Worm (Caenorhabditis elegans) whole organism, young adult: ENCODE data around the gene lim-6.
A peak's percentile ranks its signal among the peaks of the same experiment; 100 is the strongest.

ENCODE experiments used
- B0019.2 ChIP-seq: fragments of 200-800 bp; sonication (Bioruptor generic); conservative IDR thresholded peaks from 2 replicates; pipeline ENCODE4 v1.3.6; 2022; ENCODE audit warnings: missing genetic modification reagents, missing genetic modification characterization, missing compliant biosample characterization
- C17E4.6 ChIP-seq: fragments of 200-800 bp; sonication (Bioruptor generic); IDR thresholded peaks from 2 replicates; pipeline ENCODE4 v1.3.6; 2022; ENCODE audit warnings: missing genetic modification reagents, missing genetic modification characterization, missing compliant biosample characterization
- D2030.7 ChIP-seq: fragments of 200-800 bp; sonication (Bioruptor generic); IDR thresholded peaks from 2 replicates; pipeline ENCODE4 v1.3.6; 2022; ENCODE audit warnings: missing genetic modification reagents, missing genetic modification characterization, missing compliant biosample characterization
- F10E7.11 ChIP-seq: sonication (generic microtip); optimal IDR thresholded peaks from 2 replicates; lab custom pipeline; 2017; ENCODE audit warnings: mild to moderate bottlenecking, missing genetic modification characterization, moderate library complexity, missing compliant biosample characterization
- F37B4.10 ChIP-seq: fragments of 200-800 bp; sonication (Bioruptor generic); IDR thresholded peaks from 2 replicates; pipeline ENCODE4 v1.3.6; 2022; ENCODE audit warnings: missing genetic modification characterization, missing compliant biosample characterization
- F55B11.4 ChIP-seq: sonication (generic microtip); optimal IDR thresholded peaks from 2 replicates; lab custom pipeline; 2016; ENCODE audit warnings: missing compliant biosample characterization, missing genetic modification characterization, borderline replicate concordance; ENCODE audit not compliant: insufficient read depth
- K11D2.4 ChIP-seq: fragments of 200-800 bp; sonication (Bioruptor generic); IDR thresholded peaks from 2 replicates; pipeline ENCODE4 v1.3.6; 2022; ENCODE audit warnings: missing genetic modification reagents, missing genetic modification characterization, missing compliant biosample characterization
- K12H6.12 ChIP-seq: fragments of 200-800 bp; sonication (Bioruptor generic); optimal IDR thresholded peaks from 2 replicates; lab custom pipeline; 2018; ENCODE audit warnings: mild to moderate bottlenecking, missing genetic modification characterization, missing compliant biosample characterization
- Y56A3A.18 ChIP-seq: fragments of 200-800 bp; sonication (Bioruptor generic); IDR thresholded peaks from 2 replicates; pipeline ENCODE4 v1.3.6; 2022; ENCODE audit warnings: missing genetic modification reagents, missing genetic modification characterization, missing compliant biosample characterization
- Y95B8A.8 ChIP-seq: fragments of 200-800 bp; sonication (Bioruptor generic); IDR thresholded peaks from 2 replicates; pipeline ENCODE4 v1.3.6; 2022; ENCODE audit warnings: missing genetic modification reagents, missing genetic modification characterization, missing compliant biosample characterization
- aptf-2 ChIP-seq: fragments of 200-800 bp; sonication (Bioruptor generic); conservative IDR thresholded peaks from 2 replicates; pipeline ENCODE4 v1.3.6; 2022; ENCODE audit warnings: missing genetic modification reagents, missing genetic modification characterization, missing compliant biosample characterization
- atf-7 ChIP-seq: sonication (generic microtip); optimal IDR thresholded peaks from 2 replicates; lab custom pipeline; 2017; ENCODE audit warnings: mild to moderate bottlenecking, missing genetic modification characterization, missing compliant biosample characterization
- athp-1 ChIP-seq: sonication (generic microtip); optimal IDR thresholded peaks from 2 replicates; lab custom pipeline; 2017; ENCODE audit warnings: mild to moderate bottlenecking, missing genetic modification characterization, missing compliant biosample characterization
- attf-6 ChIP-seq: fragments of 200-800 bp; sonication (Bioruptor generic); IDR thresholded peaks from 2 replicates; pipeline ENCODE4 v1.3.6; 2022; ENCODE audit warnings: missing genetic modification reagents, missing genetic modification characterization, missing compliant biosample characterization
- bed-1 ChIP-seq: fragments of 200-800 bp; sonication (Bioruptor generic); IDR thresholded peaks from 2 replicates; pipeline ENCODE4 v1.3.6; 2022; ENCODE audit warnings: missing genetic modification reagents, missing genetic modification characterization, missing compliant biosample characterization
- bed-2 ChIP-seq: fragments of 200-800 bp; sonication (Bioruptor generic); IDR thresholded peaks from 2 replicates; pipeline ENCODE4 v1.3.6; 2022; ENCODE audit warnings: missing genetic modification reagents, missing genetic modification characterization, missing compliant biosample characterization
- ceh-27 ChIP-seq: fragments of 200-800 bp; sonication (Bioruptor generic); optimal IDR thresholded peaks from 2 replicates; lab custom pipeline; 2018; ENCODE audit warnings: mild to moderate bottlenecking, missing genetic modification characterization, moderate library complexity, missing compliant biosample characterization
- ceh-79 ChIP-seq: sonication (generic microtip); optimal IDR thresholded peaks from 2 replicates; lab custom pipeline; 2017; ENCODE audit warnings: mild to moderate bottlenecking, missing genetic modification characterization, missing compliant biosample characterization
- dox-1 ChIP-seq: fragments of 200-800 bp; sonication (Bioruptor generic); IDR thresholded peaks from 2 replicates; pipeline ENCODE4 v1.3.6; 2022; ENCODE audit warnings: missing genetic modification reagents, missing genetic modification characterization, missing compliant biosample characterization
- dpl-1 ChIP-seq: fragments of 150-350 bp; optimal IDR thresholded peaks from 2 replicates; lab custom pipeline; 2014; ENCODE audit warnings: missing biosample characterization, missing genetic modification reagents, missing genetic modification characterization
- egl-18 ChIP-seq: fragments of 200-800 bp; sonication (Bioruptor generic); IDR thresholded peaks from 2 replicates; pipeline ENCODE4 v1.3.6; 2022; ENCODE audit warnings: missing genetic modification reagents, missing genetic modification characterization, missing compliant biosample characterization
- ekl-4 ChIP-seq: fragments of 200-800 bp; sonication (Bioruptor generic); IDR thresholded peaks from 2 replicates; pipeline ENCODE4 v1.3.6; 2022; ENCODE audit warnings: missing genetic modification reagents, missing genetic modification characterization, missing compliant biosample characterization
- hlh-12 ChIP-seq: sonication (generic microtip); optimal IDR thresholded peaks from 2 replicates; lab custom pipeline; 2016; ENCODE audit warnings: missing genetic modification characterization, missing compliant biosample characterization
- hlh-26 ChIP-seq: fragments of 200-800 bp; sonication (Bioruptor generic); conservative IDR thresholded peaks from 2 replicates; pipeline ENCODE4 v1.3.6; 2022; ENCODE audit warnings: missing genetic modification reagents, missing genetic modification characterization, missing compliant biosample characterization
- hmg-1.2 ChIP-seq: fragments of 200-800 bp; sonication (Bioruptor generic); IDR thresholded peaks from 2 replicates; pipeline ENCODE4 v1.3.6; 2022; ENCODE audit warnings: missing genetic modification reagents, missing genetic modification characterization, missing compliant biosample characterization
- let-526 ChIP-seq: fragments of 200-800 bp; sonication (Bioruptor generic); IDR thresholded peaks from 2 replicates; pipeline ENCODE4 v1.3.6; 2022; ENCODE audit warnings: missing genetic modification reagents, missing genetic modification characterization, missing compliant biosample characterization
- lin-26 ChIP-seq: fragments of 200-800 bp; sonication (Bioruptor generic); IDR thresholded peaks from 2 replicates; pipeline ENCODE4 v1.3.6; 2022; ENCODE audit warnings: missing genetic modification reagents, missing genetic modification characterization, missing compliant biosample characterization
- lin-54 ChIP-seq: fragments of 200-800 bp; sonication (Bioruptor generic); optimal IDR thresholded peaks from 2 replicates; lab custom pipeline; 2018; ENCODE audit warnings: mild to moderate bottlenecking, missing genetic modification characterization, missing compliant biosample characterization
- lir-1 ChIP-seq: fragments of 200-800 bp; sonication (Bioruptor generic); conservative IDR thresholded peaks from 2 replicates; pipeline ENCODE4 v1.3.6; 2022; ENCODE audit warnings: missing genetic modification reagents, missing genetic modification characterization, missing compliant biosample characterization
- lsy-27 ChIP-seq: sonication (generic microtip); optimal IDR thresholded peaks from 2 replicates; lab custom pipeline; 2017; ENCODE audit warnings: missing genetic modification characterization, mild to moderate bottlenecking, missing compliant biosample characterization, antibody characterized with exemption, missing genotype, borderline replicate concordance; ENCODE audit not compliant: insufficient read depth
- madf-6 ChIP-seq: fragments of 200-800 bp; sonication (Bioruptor generic); IDR thresholded peaks from 2 replicates; pipeline ENCODE4 v1.3.6; 2022; ENCODE audit warnings: missing genetic modification reagents, missing genetic modification characterization, missing compliant biosample characterization
- madf-8 ChIP-seq: fragments of 200-800 bp; sonication (Bioruptor generic); conservative IDR thresholded peaks from 2 replicates; pipeline ENCODE4 v1.3.6; 2022; ENCODE audit warnings: missing genetic modification reagents, missing genetic modification characterization, missing compliant biosample characterization
- nfya-2 ChIP-seq: fragments of 200-800 bp; sonication (Bioruptor generic); IDR thresholded peaks from 2 replicates; pipeline ENCODE4 v1.3.6; 2022; ENCODE audit warnings: missing genetic modification reagents, missing genetic modification characterization, missing compliant biosample characterization
- nhr-179 ChIP-seq: sonication (generic microtip); optimal IDR thresholded peaks from 2 replicates; lab custom pipeline; 2016; ENCODE audit warnings: mild to moderate bottlenecking, missing genetic modification characterization, missing compliant biosample characterization
- nhr-27 ChIP-seq: fragments of 200-800 bp; sonication (Bioruptor generic); optimal IDR thresholded peaks from 2 replicates; lab custom pipeline; 2018; ENCODE audit warnings: mild to moderate bottlenecking, missing genetic modification characterization, moderate library complexity, missing compliant biosample characterization
- nhr-90 ChIP-seq: sonication (generic microtip); optimal IDR thresholded peaks from 2 replicates; lab custom pipeline; 2016; ENCODE audit warnings: missing genotype, mild to moderate bottlenecking, missing genetic modification characterization, missing compliant biosample characterization
- pbrm-1 ChIP-seq: fragments of 200-800 bp; sonication (Bioruptor generic); IDR thresholded peaks from 2 replicates; pipeline ENCODE4 v1.3.6; 2022; ENCODE audit warnings: missing genetic modification reagents, missing genetic modification characterization, missing compliant biosample characterization
- rpc-1 ChIP-seq, 2 experiments: fragments of 150-350 bp in 1 of 2; sonication (generic microtip) in 1 of 2; optimal IDR thresholded peaks; 2 replicates each; lab custom pipeline; 2014 to 2018; ENCODE audit warnings: missing biosample characterization in 1 of 2, missing genetic modification characterization in 1 of 2, missing genetic modification reagents in 1 of 2, missing genotype in 1 of 2
- snpc-1.1 ChIP-seq: sonication (generic microtip); optimal IDR thresholded peaks from 2 replicates; lab custom pipeline; 2017; ENCODE audit warnings: missing genetic modification characterization, mild to moderate bottlenecking, missing compliant biosample characterization, antibody characterized with exemption, moderate library complexity, missing genotype, missing genetic modification reagents; ENCODE audit not compliant: insufficient read depth
- snpc-4 ChIP-seq, 5 experiments: fragments of 150-350 bp in 1 of 5; sonication (generic microtip) in 4 of 5; optimal IDR thresholded peaks; 2 replicates each; lab custom pipeline; 2014 to 2018; ENCODE audit warnings: missing genetic modification characterization in 5 of 5, missing biosample characterization in 3 of 5, antibody characterized with exemption in 2 of 5, mild to moderate bottlenecking in 2 of 5, missing compliant biosample characterization in 2 of 5, missing genotype in 2 of 5, moderate library complexity in 2 of 5, missing genetic modification reagents in 1 of 5
- somi-1 ChIP-seq: fragments of 200-800 bp; sonication (Bioruptor generic); optimal IDR thresholded peaks from 2 replicates; lab custom pipeline; 2018; ENCODE audit warnings: mild to moderate bottlenecking, missing genetic modification characterization, missing compliant biosample characterization
- sptf-2 ChIP-seq: fragments of 200-800 bp; sonication (Bioruptor generic); optimal IDR thresholded peaks from 2 replicates; lab custom pipeline; 2018; ENCODE audit warnings: mild to moderate bottlenecking, missing genetic modification characterization, missing compliant biosample characterization
- tbp1 ChIP-seq: fragments of 200-800 bp; sonication (Bioruptor generic); optimal IDR thresholded peaks from 2 replicates; lab custom pipeline; 2018; ENCODE audit warnings: mild to moderate bottlenecking, missing genetic modification characterization, missing compliant biosample characterization
- tbx-9 ChIP-seq: sonication (generic microtip); optimal IDR thresholded peaks from 2 replicates; lab custom pipeline; 2016; ENCODE audit warnings: borderline replicate concordance, missing genetic modification characterization, inconsistent platforms, missing compliant biosample characterization
- unc-130 ChIP-seq: sonication (generic microtip); optimal IDR thresholded peaks from 2 replicates; lab custom pipeline; 2016; ENCODE audit warnings: missing genetic modification reagents, missing genetic modification characterization, missing compliant biosample characterization
- ztf-25 ChIP-seq: fragments of 200-800 bp; sonication (Bioruptor generic); IDR thresholded peaks from 2 replicates; pipeline ENCODE4 v1.3.6; 2022; ENCODE audit warnings: missing genetic modification reagents, missing genetic modification characterization, missing compliant biosample characterization

The lim-6 gene

ce11 chrX:1089676-1090075 lies 17.4 kb downstream of the lim-6 start (continued):
- TF ChIP-seq D2030.7 (peak; percentile 65), pbrm-1 (GFP tag; lab: Robert Waterston, UW) (peak; percentile 71), let-526 (GFP tag; lab: Robert Waterston, UW) (no peak), tbp1 (GFP tag; lab: Kevin White, UChicago) (peak; percentile 88), K12H6.12 (tag; lab: Kevin White, UChicago) (peak; percentile 15), rpc-1 (optimal IDR thresholded peaks at IDR 0.05; lab: Kevin White, UChicago) (peak; percentile 48), rpc-1 (tag; optimal IDR thresholded peaks at IDR 0.05; lab: Kevin White, UChicago) (peak; percentile 77), bed-1 (GFP tag; lab: Robert Waterston, UW) (no peak), unc-130 (GFP tag; lab: Kevin White, UChicago) (no peak), hmg-1.2 (GFP tag; lab: Robert Waterston, UW) (peak; percentile 40; the same call in 1 of the 2 replicates), K11D2.4 (no peak), ekl-4 (GFP tag; lab: Robert Waterston, UW) (no peak), ceh-79 (tag; lab: Kevin White, UChicago) (no peak), madf-6 (GFP tag; lab: Robert Waterston, UW) (peak; percentile 14; the same call in 1 of the 2 replicates), F37B4.10 (GFP tag; lab: Robert Waterston, UW) (no peak), snpc-4 (GFP tag; optimal IDR thresholded peaks at IDR 0.05; lab: Kevin White, UChicago) (no peak), snpc-4 (tag; optimal IDR thresholded peaks at IDR 0.05; lab: Kevin White, UChicago) (peak in 1 of 4 experiments; percentile 43), ztf-25 (0 out of 2 replicates have a peak, but pooled peaks have one; percentile 53)

- no peak for TF ChIP-seq nhr-179 (tag; lab: Kevin White, UChicago)
- no peak for TF ChIP-seq sptf-2 (GFP tag; lab: Kevin White, UChicago)
- TF ChIP-seq lir-1 (GFP tag; lab: Robert Waterston, UW), result peak; percentile 47; the same call in 1 of the 2 replicates
- TF ChIP-seq F10E7.11, result no peak
- no peak for TF ChIP-seq ztf-25
- TF ChIP-seq pbrm-1 (GFP tag; lab: Robert Waterston, UW), result peak; percentile 83
- peak; percentile 77 for TF ChIP-seq hmg-1.2 (GFP tag; lab: Robert Waterston, UW)
- no peak for TF ChIP-seq nhr-27 (tag; lab: Kevin White, UChicago)
- TF ChIP-seq hlh-12, result no peak
- TF ChIP-seq ceh-27 (GFP tag; lab: Kevin White, UChicago), result peak; percentile 75
- TF ChIP-seq madf-8 (GFP tag; lab: Robert Waterston, UW), result no peak
- peak; percentile 94 for TF ChIP-seq somi-1
- TF ChIP-seq bed-2, result peak; percentile 48; the same call in 1 of the 2 replicates
- peak; percentile 79; the same call in 1 of the 2 replicates for TF ChIP-seq Y56A3A.18 (GFP tag; lab: Robert Waterston, UW)
- no peak for TF ChIP-seq tbx-9 (tag; lab: Kevin White, UChicago)
- TF ChIP-seq Y95B8A.8 (GFP tag; lab: Robert Waterston, UW), result no peak
- TF ChIP-seq aptf-2 (GFP tag; lab: Robert Waterston, UW), result no peak
- no peak for TF ChIP-seq egl-18 (GFP tag; lab: Robert Waterston, UW)
- TF ChIP-seq lsy-27 (tag; lab: Kevin White, UChicago), result no peak
- TF ChIP-seq atf-7 (tag; lab: Kevin White, UChicago), result peak; percentile 92
- TF ChIP-seq snpc-1.1, result no peak
- TF ChIP-seq lin-26 (GFP tag; lab: Robert Waterston, UW), result peak; percentile 61; the same call in 1 of the 2 replicates
- peak; percentile 81 for TF ChIP-seq dox-1 (GFP tag; lab: Robert Waterston, UW)
- no peak for TF ChIP-seq hlh-26
- TF ChIP-seq nhr-90, result peak; percentile 60
- TF ChIP-seq dpl-1, result no peak
- TF ChIP-seq C17E4.6 (GFP tag; lab: Robert Waterston, UW), result no peak
- no peak for TF ChIP-seq B0019.2 (GFP tag; lab: Robert Waterston, UW)
- no peak for TF ChIP-seq athp-1 (tag; lab: Kevin White, UChicago)
- peak; percentile 46 for TF ChIP-seq lin-54 (GFP tag; lab: Kevin White, UChicago)
- TF ChIP-seq nfya-2 (GFP tag; lab: Robert Waterston, UW), result no peak
- no peak for TF ChIP-seq F55B11.4 (tag; lab: Kevin White, UChicago)
- no peak for TF ChIP-seq attf-6 (GFP tag; lab: Robert Waterston, UW)
These were observed 20.9 kb downstream of the lim-6 start for ce11 chrX:1093154-1093553.
